Worm (Caenorhabditis elegans) whole organism, L1 larva: Measurements from ENCODE around the gene K01A6.4.
A peak's percentile ranks its signal among the peaks of the same experiment; 100 is the strongest.

Experiments used
- C04F5.9 ChIP-seq: sonication (generic microtip); optimal IDR thresholded peaks from 2 replicates; lab custom pipeline; 2016; ENCODE audit warnings: missing genetic modification characterization, missing compliant biosample characterization
- C16A3.4 ChIP-seq: fragments of 150-350 bp; optimal IDR thresholded peaks from 2 replicates; lab custom pipeline; 2014; ENCODE audit warnings: missing biosample characterization, missing genetic modification characterization
- C34B4.2 ChIP-seq: sonication (generic microtip); optimal IDR thresholded peaks from 2 replicates; lab custom pipeline; 2017; ENCODE audit warnings: mild to moderate bottlenecking, missing genetic modification characterization, missing compliant biosample characterization
- aha-1 ChIP-seq: fragments of 150-350 bp; optimal IDR thresholded peaks from 2 replicates; lab custom pipeline; 2014; ENCODE audit warnings: missing biosample characterization, missing genetic modification characterization
- alr-1 ChIP-seq: fragments of 200-800 bp; sonication (Bioruptor generic); optimal IDR thresholded peaks from 2 replicates; lab custom pipeline; 2018; ENCODE audit warnings: borderline replicate concordance, mild to moderate bottlenecking, missing genetic modification characterization, missing compliant biosample characterization
- aly-2 ChIP-seq: fragments of 150-350 bp; optimal IDR thresholded peaks from 2 replicates; lab custom pipeline; 2014; ENCODE audit warnings: missing biosample characterization, missing genetic modification characterization
- blmp-1 ChIP-seq: fragments of 150-350 bp; optimal IDR thresholded peaks from 2 replicates; lab custom pipeline; 2014; ENCODE audit warnings: missing biosample characterization, missing genetic modification characterization
- ceh-8 ChIP-seq: fragments of 200-800 bp; sonication (Bioruptor generic); optimal IDR thresholded peaks from 2 replicates; lab custom pipeline; 2018; ENCODE audit warnings: mild to moderate bottlenecking, missing genetic modification characterization, moderate library complexity, missing compliant biosample characterization
- ceh-82 ChIP-seq, 3 experiments: fragments of 150-350 bp in 1 of 3; sonication (generic microtip) in 2 of 3; optimal IDR thresholded peaks; 2 replicates each; lab custom pipeline; 2014 to 2017; ENCODE audit warnings: missing biosample characterization in 3 of 3, missing genetic modification characterization in 3 of 3
- ceh-90 ChIP-seq: sonication (generic microtip); optimal IDR thresholded peaks from 2 replicates; lab custom pipeline; 2016; ENCODE audit warnings: missing genetic modification characterization, missing compliant biosample characterization
- efl-1 ChIP-seq, 4 experiments: fragments of 150-350 bp; optimal IDR thresholded peaks in 3 of 4; peaks in 1 of 4; 1 replicate in 1 of 4; 2 replicates in 3 of 4; lab custom pipeline; 2014; ENCODE audit warnings: missing biosample characterization in 2 of 4, missing genetic modification characterization in 2 of 4, missing genetic modification reagents in 2 of 4
- egl-27 ChIP-seq, 2 experiments: fragments of 150-350 bp in 1 of 2; sonication (generic microtip); optimal IDR thresholded peaks; 3 replicates each; lab custom pipeline; 2017 to 2018; ENCODE audit warnings: missing biosample characterization in 2 of 2, missing genetic modification characterization in 2 of 2, missing genetic modification reagents in 2 of 2
- elt-2 ChIP-seq: sonication (generic microtip); optimal IDR thresholded peaks from 2 replicates; lab custom pipeline; 2016; ENCODE audit warnings: missing genetic modification characterization, mild to moderate bottlenecking, inconsistent platforms, missing compliant biosample characterization, missing genetic modification reagents
- elt-3 ChIP-seq, 6 experiments: fragments of 150-350 bp in 1 of 6; sonication (generic microtip); optimal IDR thresholded peaks; 2 replicates each; lab custom pipeline; 2017 to 2018; ENCODE audit warnings: missing biosample characterization in 6 of 6, missing genetic modification characterization in 6 of 6, inconsistent platforms in 1 of 6
- ets-5 ChIP-seq: fragments of 200-800 bp; sonication (Bioruptor generic); IDR thresholded peaks from 2 replicates; pipeline ENCODE4 v1.3.6; 2022; ENCODE audit warnings: missing genetic modification characterization, missing compliant biosample characterization
- fos-1 ChIP-seq: fragments of 150-350 bp; optimal IDR thresholded peaks from 2 replicates; lab custom pipeline; 2014; ENCODE audit warnings: missing biosample characterization, missing genetic modification characterization
- isw-1 ChIP-seq: fragments of 200-800 bp; sonication (Bioruptor generic); IDR thresholded peaks from 2 replicates; pipeline ENCODE4 v1.3.6; 2022; ENCODE audit warnings: missing genetic modification characterization, missing compliant biosample characterization
- lin-14 ChIP-seq: fragments of 200-800 bp; sonication (Bioruptor generic); optimal IDR thresholded peaks from 2 replicates; lab custom pipeline; 2018; ENCODE audit warnings: mild to moderate bottlenecking, missing genetic modification characterization, moderate library complexity, missing compliant biosample characterization
- lsy-2 ChIP-seq, 2 experiments: fragments of 150-350 bp; optimal IDR thresholded peaks; 2 replicates each; lab custom pipeline; 2014; ENCODE audit warnings: missing biosample characterization in 2 of 2, missing genetic modification characterization in 2 of 2
- mab-9 ChIP-seq: fragments of 200-800 bp; sonication (Bioruptor generic); IDR thresholded peaks from 2 replicates; pipeline ENCODE4 v1.3.6; 2022; ENCODE audit warnings: missing genetic modification reagents, missing genetic modification characterization, missing compliant biosample characterization
- nhr-11 ChIP-seq: fragments of 150-350 bp; optimal IDR thresholded peaks from 2 replicates; lab custom pipeline; 2014; ENCODE audit warnings: missing biosample characterization, missing genetic modification characterization
- nhr-12 ChIP-seq: sonication (generic microtip); optimal IDR thresholded peaks from 2 replicates; lab custom pipeline; 2017; ENCODE audit warnings: missing biosample characterization, missing genetic modification characterization
- nhr-20 ChIP-seq: sonication (generic microtip); optimal IDR thresholded peaks from 2 replicates; lab custom pipeline; 2016; ENCODE audit warnings: mild to moderate bottlenecking, missing genetic modification characterization, missing compliant biosample characterization
- nhr-28 ChIP-seq: fragments of 150-350 bp; optimal IDR thresholded peaks from 2 replicates; lab custom pipeline; 2014; ENCODE audit warnings: missing biosample characterization, missing genetic modification characterization
- nhr-47 ChIP-seq: sonication (generic microtip); optimal IDR thresholded peaks from 2 replicates; lab custom pipeline; 2016; ENCODE audit warnings: mild to moderate bottlenecking, missing genetic modification characterization, moderate library complexity, missing compliant biosample characterization
- nhr-71 ChIP-seq: sonication (generic microtip); optimal IDR thresholded peaks from 2 replicates; lab custom pipeline; 2016; ENCODE audit warnings: mild to moderate bottlenecking, missing genetic modification characterization, moderate library complexity, missing compliant biosample characterization
- nhr-85 ChIP-seq: sonication (generic microtip); peaks from one replicate; lab custom pipeline; 2016; ENCODE audit warnings: missing genetic modification characterization, inconsistent platforms, missing compliant biosample characterization
- pqm-1 ChIP-seq: sonication (generic microtip); optimal IDR thresholded peaks from 3 replicates; lab custom pipeline; 2017; ENCODE audit warnings: missing biosample characterization, missing genetic modification characterization
- skn-1 ChIP-seq: fragments of 150-350 bp; optimal IDR thresholded peaks from 2 replicates; lab custom pipeline; 2014; ENCODE audit warnings: missing biosample characterization, missing genetic modification characterization
- snpc-4 ChIP-seq: fragments of 150-350 bp; optimal IDR thresholded peaks from 2 replicates; lab custom pipeline; 2014; ENCODE audit warnings: missing biosample characterization, missing genetic modification characterization
- snu-23 ChIP-seq: sonication (generic microtip); optimal IDR thresholded peaks from 2 replicates; lab custom pipeline; 2016; ENCODE audit warnings: missing genetic modification characterization, missing compliant biosample characterization
- unc-130 ChIP-seq: fragments of 150-350 bp; optimal IDR thresholded peaks from 2 replicates; lab custom pipeline; 2017; ENCODE audit warnings: missing biosample characterization, missing genetic modification characterization, inconsistent platforms
- unc-30 ChIP-seq: sonication (generic microtip); optimal IDR thresholded peaks from 2 replicates; lab custom pipeline; 2017; ENCODE audit warnings: missing biosample characterization, missing genetic modification characterization
- unc-62 ChIP-seq: fragments of 150-350 bp; optimal IDR thresholded peaks from 2 replicates; lab custom pipeline; 2014; ENCODE audit warnings: missing biosample characterization, missing genetic modification reagents, missing genetic modification characterization
- unc-86 ChIP-seq: sonication (generic microtip); optimal IDR thresholded peaks from 2 replicates; lab custom pipeline; 2016; ENCODE audit warnings: missing genetic modification characterization, missing compliant biosample characterization
- zip-4 ChIP-seq: fragments of 200-800 bp; sonication (Bioruptor generic); optimal IDR thresholded peaks from 2 replicates; lab custom pipeline; 2018; ENCODE audit warnings: mild to moderate bottlenecking, missing genetic modification characterization, moderate library complexity, missing compliant biosample characterization

K01A6.4 gene

ce11 chrIV:11701878-11702277 is 38.2 kb downstream of the K01A6.4 start:
- TF ChIP-seq blmp-1 (tag; lab: Kevin White, UChicago) (peak; percentile 56), snpc-4 (tag; lab: Kevin White, UChicago) (no peak)

ce11 chrIV:11700752-11701151 is 39.4 kb downstream of the K01A6.4 start, which contains the start of gene dpy-20:
TSS of gene dpy-20 (minus strand) at chrIV:11700852.
- no peak for TF ChIP-seq ceh-82 (tag; optimal IDR thresholded peaks at IDR 0.05; lab: Kevin White, UChicago)
- TF ChIP-seq efl-1 (optimal IDR thresholded peaks at IDR 0.05; lab: Kevin White, UChicago) = no peak
- no peak for TF ChIP-seq efl-1 (GFP tag; optimal IDR thresholded peaks at IDR 0.05 in 1 of 2; lab: Kevin White, UChicago)
- no peak for TF ChIP-seq lin-14 (GFP tag; lab: Kevin White, UChicago)
- no peak for TF ChIP-seq unc-130 (tag; lab: Kevin White, UChicago)
- no peak for TF ChIP-seq snpc-4 (tag; lab: Kevin White, UChicago)
- TF ChIP-seq snu-23 (GFP tag; lab: Kevin White, UChicago) = no peak
- no peak for TF ChIP-seq unc-30 (tag; lab: Kevin White, UChicago)
- TF ChIP-seq nhr-47 = no peak
- TF ChIP-seq C04F5.9 = no peak
- TF ChIP-seq, all 84 proteins: peak for 0

- TF ChIP-seq C34B4.2 (tag; lab: Kevin White, UChicago) (no peak), pqm-1 (no peak), lsy-2 (tag; optimal IDR thresholded peaks at IDR 0.05; lab: Kevin White, UChicago) (no peak), unc-86 (tag; lab: Kevin White, UChicago) (no peak), C16A3.4 (no peak), nhr-71 (tag; lab: Kevin White, UChicago) (no peak), nhr-85 (peak; percentile 23), ets-5 (GFP tag; lab: Robert Waterston, UW) (no peak), nhr-12 (tag; lab: Kevin White, UChicago) (no peak), skn-1 (no peak), blmp-1 (tag; lab: Kevin White, UChicago) (peak; percentile 99), unc-30 (tag; lab: Kevin White, UChicago) (no peak), fos-1 (tag; lab: Kevin White, UChicago) (no peak), elt-2 (tag; lab: Kevin White, UChicago) (no peak), nhr-11 (tag; lab: Kevin White, UChicago) (no peak), mab-9 (GFP tag; lab: Robert Waterston, UW) (no peak), alr-1 (no peak), nhr-28 (tag; lab: Kevin White, UChicago) (no peak), nhr-20 (tag; lab: Kevin White, UChicago) (no peak), zip-4 (GFP tag; lab: Kevin White, UChicago) (no peak), aly-2 (no peak), ceh-90 (tag; lab: Kevin White, UChicago) (no peak), aha-1 (no peak), elt-3 (tag; optimal IDR thresholded peaks at IDR 0.05; lab: Kevin White, UChicago) (peak in 2 of 6 experiments; percentile 27 to 65)
Observed at ce11 chrIV:11700100-11700499, 40.0 kb downstream of the K01A6.4 start.

- TF ChIP-seq mab-9 (GFP tag; lab: Robert Waterston, UW) (no peak), ceh-8 (GFP tag; lab: Kevin White, UChicago) (no peak), egl-27 (tag; optimal IDR thresholded peaks at IDR 0.05; lab: Kevin White, UChicago) (no peak), elt-3 (tag; optimal IDR thresholded peaks at IDR 0.05; lab: Kevin White, UChicago) (no peak), unc-62 (GFP tag; lab: Kevin White, UChicago) (no peak), isw-1 (no peak)
Observed at ce11 chrIV:11697514-11697913, 42.6 kb downstream of the K01A6.4 start.
